Worm (Caenorhabditis elegans) whole organism, L4 larva: ENCODE results near the gene ndub-2.

Experiments
- F26F4.8 ChIP-seq: fragments of 200-800 bp; sonication (Bioruptor generic); conservative IDR thresholded peaks from 2 replicates; pipeline ENCODE4 v1.3.6; 2022; ENCODE audit warnings: missing genetic modification characterization, missing compliant biosample characterization
- F37D6.2 ChIP-seq: sonication (generic microtip); optimal IDR thresholded peaks from 2 replicates; lab custom pipeline; 2016; ENCODE audit warnings: mild to moderate bottlenecking, missing genetic modification characterization, missing compliant biosample characterization
- R02D3.7 ChIP-seq: fragments of 150-350 bp; sonication (generic microtip); optimal IDR thresholded peaks from 3 replicates; lab custom pipeline; 2014; ENCODE audit warnings: missing biosample characterization, missing genetic modification characterization
- T20F7.1 ChIP-seq: fragments of 200-800 bp; sonication (Bioruptor generic); optimal IDR thresholded peaks from 2 replicates; lab custom pipeline; 2018; ENCODE audit warnings: mild to moderate bottlenecking, missing genetic modification characterization, missing compliant biosample characterization
- Y48G9A.11 ChIP-seq: fragments of 200-800 bp; sonication (Bioruptor generic); IDR thresholded peaks from 2 replicates; pipeline ENCODE4 v1.3.6; 2022; ENCODE audit warnings: missing genetic modification reagents, missing genetic modification characterization, missing compliant biosample characterization
- Y75B8A.6 ChIP-seq: fragments of 200-800 bp; sonication (Bioruptor generic); IDR thresholded peaks from 2 replicates; pipeline ENCODE4 v1.3.6; 2022; ENCODE audit warnings: missing genetic modification reagents, missing genetic modification characterization, missing compliant biosample characterization
- ZK546.5 ChIP-seq, 2 experiments: sonication (generic microtip); optimal IDR thresholded peaks; 2 replicates each; lab custom pipeline; 2017; ENCODE audit warnings: missing biosample characterization in 2 of 2, missing genetic modification characterization in 2 of 2
- aha-1 ChIP-seq: fragments of 150-350 bp; peaks from one replicate; lab custom pipeline; 2014; ENCODE audit warnings: missing biosample characterization, missing genetic modification characterization
- ceh-44 ChIP-seq: fragments of 200-800 bp; sonication (Bioruptor generic); IDR thresholded peaks from 2 replicates; pipeline ENCODE4 v1.3.6; 2022; ENCODE audit warnings: missing genetic modification reagents, missing genetic modification characterization, missing compliant biosample characterization
- ces-1 ChIP-seq: fragments of 150-350 bp; sonication (generic microtip); optimal IDR thresholded peaks from 4 replicates; lab custom pipeline; 2014; ENCODE audit warnings: missing biosample characterization, missing genetic modification reagents, missing genetic modification characterization
- cey-2 ChIP-seq: sonication (generic microtip); optimal IDR thresholded peaks from 3 replicates; lab custom pipeline; 2017; ENCODE audit warnings: missing genetic modification characterization, mild to moderate bottlenecking, missing compliant biosample characterization, antibody characterized with exemption, borderline replicate concordance; ENCODE audit not compliant: insufficient read depth
- daf-12 ChIP-seq: fragments of 150-350 bp; optimal IDR thresholded peaks from 2 replicates; lab custom pipeline; 2014; ENCODE audit warnings: missing biosample characterization, missing genetic modification reagents, missing genetic modification characterization
- daf-16 ChIP-seq, 3 experiments: sonication (generic microtip); optimal IDR thresholded peaks; 2 replicates each; lab custom pipeline; 2016 to 2017; ENCODE audit warnings: missing genetic modification characterization in 3 of 3, missing genetic modification reagents in 3 of 3, mild to moderate bottlenecking in 2 of 3, missing compliant biosample characterization in 2 of 3, missing biosample characterization in 1 of 3, moderate library complexity in 1 of 3
- daf-19 ChIP-seq: fragments of 200-800 bp; sonication (Bioruptor generic); conservative IDR thresholded peaks from 2 replicates; pipeline ENCODE4 v1.3.6; 2022; ENCODE audit warnings: missing genetic modification characterization, missing compliant biosample characterization
- dmd-6 ChIP-seq: fragments of 200-800 bp; sonication (Bioruptor generic); IDR thresholded peaks from 2 replicates; pipeline ENCODE4 v1.3.6; 2022; ENCODE audit warnings: missing genetic modification reagents, missing genetic modification characterization, missing compliant biosample characterization
- duxl-1 ChIP-seq: sonication (generic microtip); optimal IDR thresholded peaks from 2 replicates; lab custom pipeline; 2016; ENCODE audit warnings: mild to moderate bottlenecking, missing genetic modification characterization, moderate library complexity, missing compliant biosample characterization; ENCODE audit not compliant: poor library complexity
- dve-1 ChIP-seq: sonication (generic microtip); optimal IDR thresholded peaks from 2 replicates; lab custom pipeline; 2017; ENCODE audit warnings: antibody characterized with exemption, mild to moderate bottlenecking, missing genetic modification characterization, missing compliant biosample characterization; ENCODE audit not compliant: insufficient read depth
- fkh-10 ChIP-seq: fragments of 150-350 bp; optimal IDR thresholded peaks from 2 replicates; lab custom pipeline; 2014; ENCODE audit warnings: missing biosample characterization, missing genetic modification reagents, missing genetic modification characterization
- fos-1 ChIP-seq: fragments of 150-350 bp; optimal IDR thresholded peaks from 2 replicates; lab custom pipeline; 2014; ENCODE audit warnings: missing biosample characterization, missing genetic modification characterization
- hif-1 ChIP-seq, 2 experiments: sonication (generic microtip); optimal IDR thresholded peaks; 2 replicates each; lab custom pipeline; 2016 to 2017; ENCODE audit warnings: missing compliant biosample characterization in 2 of 2, missing genetic modification characterization in 2 of 2, missing genetic modification reagents in 2 of 2, missing genotype in 2 of 2, mild to moderate bottlenecking in 1 of 2
- hlh-11 ChIP-seq: fragments of 200-800 bp; sonication (Bioruptor generic); optimal IDR thresholded peaks from 2 replicates; lab custom pipeline; 2018; ENCODE audit warnings: mild to moderate bottlenecking, missing genetic modification characterization, missing compliant biosample characterization
- hlh-30 ChIP-seq: sonication (generic microtip); optimal IDR thresholded peaks from 2 replicates; lab custom pipeline; 2017; ENCODE audit warnings: antibody characterized with exemption, mild to moderate bottlenecking, missing genetic modification characterization, missing compliant biosample characterization; ENCODE audit not compliant: insufficient read depth
- lin-15B ChIP-seq: fragments of 150-350 bp; sonication (generic microtip); optimal IDR thresholded peaks from 3 replicates; lab custom pipeline; 2014; ENCODE audit warnings: missing biosample characterization, missing genetic modification characterization
- lin-29 ChIP-seq: fragments of 200-800 bp; sonication (Bioruptor generic); IDR thresholded peaks from 2 replicates; pipeline ENCODE4 v1.3.6; 2022; ENCODE audit warnings: missing genetic modification reagents, missing genetic modification characterization, missing compliant biosample characterization
- lin-39 ChIP-seq: fragments of 150-350 bp; optimal IDR thresholded peaks from 2 replicates; lab custom pipeline; 2014; ENCODE audit warnings: missing biosample characterization, missing genetic modification reagents, missing genetic modification characterization
- lir-3 ChIP-seq: sonication (generic microtip); optimal IDR thresholded peaks from 2 replicates; lab custom pipeline; 2016; ENCODE audit warnings: mild to moderate bottlenecking, missing genetic modification characterization, missing compliant biosample characterization
- lsy-2 ChIP-seq, 2 experiments: fragments of 150-350 bp in 1 of 2; sonication (generic microtip) in 1 of 2; optimal IDR thresholded peaks; 2 replicates each; lab custom pipeline; 2014 to 2017; ENCODE audit warnings: missing biosample characterization in 2 of 2, missing genetic modification characterization in 2 of 2
- nhr-10 ChIP-seq: fragments of 150-350 bp; optimal IDR thresholded peaks from 2 replicates; lab custom pipeline; 2014; ENCODE audit warnings: missing biosample characterization, missing genetic modification characterization
- nhr-11 ChIP-seq: fragments of 150-350 bp; optimal IDR thresholded peaks from 2 replicates; lab custom pipeline; 2014; ENCODE audit warnings: missing biosample characterization, missing genetic modification characterization
- nhr-111 ChIP-seq: fragments of 200-800 bp; sonication (Bioruptor generic); optimal IDR thresholded peaks from 2 replicates; lab custom pipeline; 2018; ENCODE audit warnings: mild to moderate bottlenecking, missing genetic modification characterization, missing compliant biosample characterization
- nhr-28 ChIP-seq: fragments of 150-350 bp; optimal IDR thresholded peaks from 2 replicates; lab custom pipeline; 2014; ENCODE audit warnings: missing biosample characterization, missing genetic modification characterization
- nhr-41 ChIP-seq: fragments of 200-800 bp; sonication (Bioruptor generic); IDR thresholded peaks from 2 replicates; pipeline ENCODE4 v1.3.6; 2022; ENCODE audit warnings: missing genetic modification reagents, missing genetic modification characterization, missing compliant biosample characterization
- pha-4 ChIP-seq, 2 experiments: fragments of 150-350 bp in 1 of 2; fragments of 200-800 bp in 1 of 2; sonication (Bioruptor generic) in 1 of 2; IDR thresholded peaks in 1 of 2; optimal IDR thresholded peaks in 1 of 2; 2 replicates each; pipeline versions ENCODE4 v1.3.6 to Lab custom; 2014 to 2022; ENCODE audit warnings: missing genetic modification characterization in 2 of 2, missing genetic modification reagents in 2 of 2, missing biosample characterization in 1 of 2, missing compliant biosample characterization in 1 of 2
- set-16 ChIP-seq: fragments of 200-800 bp; sonication (Bioruptor generic); IDR thresholded peaks from 2 replicates; pipeline ENCODE4 v1.3.6; 2022; ENCODE audit warnings: missing genetic modification reagents, missing genetic modification characterization, missing compliant biosample characterization
- unc-130 ChIP-seq: sonication (generic microtip); optimal IDR thresholded peaks from 2 replicates; lab custom pipeline; 2016; ENCODE audit warnings: missing genetic modification reagents, missing genetic modification characterization, missing compliant biosample characterization
- unc-39 ChIP-seq: sonication (generic microtip); optimal IDR thresholded peaks from 2 replicates; lab custom pipeline; 2017; ENCODE audit warnings: missing biosample characterization, missing genetic modification characterization
- unc-62 ChIP-seq, 3 experiments: fragments of 150-350 bp in 1 of 3; sonication (generic microtip); optimal IDR thresholded peaks in 2 of 3; peaks in 1 of 3; 1 replicate in 1 of 3; 2 replicates in 2 of 3; lab custom pipeline; 2014 to 2017; ENCODE audit warnings: missing biosample characterization in 3 of 3, missing genetic modification characterization in 3 of 3, missing genetic modification reagents in 3 of 3, missing genotype in 1 of 3
- zag-1 ChIP-seq: fragments of 150-350 bp; optimal IDR thresholded peaks from 2 replicates; lab custom pipeline; 2014; ENCODE audit warnings: missing biosample characterization, missing genetic modification characterization
- zfp-2 ChIP-seq: sonication (generic microtip); optimal IDR thresholded peaks from 2 replicates; lab custom pipeline; 2016; ENCODE audit warnings: mild to moderate bottlenecking, missing genetic modification characterization, missing compliant biosample characterization
- zfp-3 ChIP-seq: fragments of 200-800 bp; sonication (Bioruptor generic); conservative IDR thresholded peaks from 2 replicates; pipeline ENCODE4 v1.3.6; 2022; ENCODE audit warnings: missing genetic modification reagents, missing genetic modification characterization, missing compliant biosample characterization
- ztf-11 ChIP-seq: fragments of 150-350 bp; optimal IDR thresholded peaks from 2 replicates; lab custom pipeline; 2014; ENCODE audit warnings: missing biosample characterization, missing genetic modification characterization

ndub-2 gene

DNA sequence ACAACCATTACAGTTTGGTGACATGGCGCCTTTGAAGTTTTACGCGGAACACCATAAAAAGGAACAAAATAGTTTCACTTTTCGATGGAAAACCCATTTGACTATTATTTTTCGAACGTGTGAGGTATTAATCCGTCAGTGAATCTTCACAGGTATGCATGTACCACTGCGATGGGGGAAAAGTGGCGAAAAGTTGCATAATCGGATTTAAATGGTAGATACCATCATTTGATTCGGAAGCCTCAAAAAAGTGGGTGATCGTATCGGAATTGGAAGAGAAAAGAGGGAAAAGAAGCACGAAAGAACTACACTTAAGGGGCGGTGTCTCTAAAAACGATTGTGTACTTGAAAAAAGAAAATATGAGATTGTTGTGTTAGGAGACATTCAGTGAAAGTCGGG is 42.5 kb upstream of the ndub-2 start (continued):
- TF ChIP-seq nhr-41 (GFP tag; lab: Robert Waterston, UW) (no peak), zfp-2 (tag; lab: Kevin White, UChicago) (no peak)

DNA sequence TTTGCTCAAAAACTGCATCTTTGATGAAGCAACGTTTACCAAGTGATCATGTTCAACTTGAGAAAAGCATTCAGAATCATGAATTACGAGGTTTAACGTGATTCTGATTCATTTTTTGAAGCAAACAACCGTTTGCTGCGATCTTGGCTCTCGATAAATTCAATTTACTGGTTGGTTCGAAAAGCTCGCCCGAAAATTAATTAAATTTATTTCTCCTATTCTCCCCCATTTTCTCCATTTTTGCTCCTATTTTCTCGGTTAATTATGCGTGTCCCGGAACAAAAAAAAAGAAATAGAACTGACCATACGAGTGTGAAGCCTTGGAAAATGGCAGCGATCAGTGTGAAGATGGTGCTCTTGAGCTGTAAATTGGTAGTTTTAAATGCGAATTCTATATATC is 39.3 kb upstream of the ndub-2 start:
- TF ChIP-seq Y75B8A.6 (GFP tag; lab: Robert Waterston, UW) (no peak), dve-1 (tag; lab: Kevin White, UChicago) (no peak), daf-12 (no peak)

- peak; percentile 22 for TF ChIP-seq hlh-11 (tag; lab: Kevin White, UChicago)
- TF ChIP-seq zag-1 (tag; lab: Kevin White, UChicago), result no peak
- TF ChIP-seq nhr-10 (tag; lab: Kevin White, UChicago), result no peak
- TF ChIP-seq lsy-2 (tag; optimal IDR thresholded peaks at IDR 0.05; lab: Kevin White, UChicago), result peak in 1 of 2 experiments; percentile 13
- no peak for TF ChIP-seq ZK546.5 (tag; optimal IDR thresholded peaks at IDR 0.05; lab: Kevin White, UChicago)
- TF ChIP-seq hlh-30 (tag; lab: Kevin White, UChicago), result peak; percentile 37
- no peak for TF ChIP-seq fos-1 (tag; lab: Kevin White, UChicago)
- TF ChIP-seq unc-39, result no peak
- TF ChIP-seq nhr-28 (tag; lab: Kevin White, UChicago), result peak; percentile 2
- TF ChIP-seq F26F4.8 (GFP tag; lab: Robert Waterston, UW), result no peak
- TF ChIP-seq lin-29, result no peak
- no peak for TF ChIP-seq hif-1 (tag; optimal IDR thresholded peaks at IDR 0.05; lab: Kevin White, UChicago)
- TF ChIP-seq lir-3 (tag; lab: Kevin White, UChicago), result no peak
- no peak for TF ChIP-seq daf-19 (GFP tag; lab: Robert Waterston, UW)
- peak in 1 of 2 experiments; percentile 32 for TF ChIP-seq daf-16 (GFP tag; optimal IDR thresholded peaks at IDR 0.05; lab: Kevin White, UChicago)
- no peak for TF ChIP-seq daf-16 (tag; optimal IDR thresholded peaks at IDR 0.05; lab: Kevin White, UChicago)
- no peak for TF ChIP-seq cey-2
- peak in 1 of 2 experiments; percentile 93 for TF ChIP-seq unc-62 (GFP tag; optimal IDR thresholded peaks at IDR 0.05 in 1 of 2; lab: Kevin White, UChicago)
- TF ChIP-seq unc-62 (tag; optimal IDR thresholded peaks at IDR 0.05; lab: Kevin White, UChicago), result no peak
- TF ChIP-seq zfp-3, result no peak
- peak; percentile 46 for TF ChIP-seq nhr-11 (tag; lab: Kevin White, UChicago)
- TF ChIP-seq lin-15B (tag; lab: Kevin White, UChicago), result no peak
- TF ChIP-seq aha-1 (tag; lab: Kevin White, UChicago), result peak; percentile 79
- TF ChIP-seq ztf-11, result no peak
- TF ChIP-seq dmd-6 (GFP tag; lab: Robert Waterston, UW), result no peak
- TF ChIP-seq pha-4 (GFP tag; IDR thresholded peaks at IDR 0.05; lab: Robert Waterston, UW), result no peak
- no peak for TF ChIP-seq pha-4 (tag; optimal IDR thresholded peaks at IDR 0.05; lab: Kevin White, UChicago)
- TF ChIP-seq F37D6.2 (tag; lab: Kevin White, UChicago), result no peak
- TF ChIP-seq unc-130 (GFP tag; lab: Kevin White, UChicago), result no peak
- TF ChIP-seq ceh-44, result no peak
- no peak for TF ChIP-seq set-16 (GFP tag; lab: Robert Waterston, UW)
- no peak for TF ChIP-seq fkh-10
Observed at ce11 chrII:8959081-8959480, 37.1 kb upstream of the ndub-2 start.

DNA sequence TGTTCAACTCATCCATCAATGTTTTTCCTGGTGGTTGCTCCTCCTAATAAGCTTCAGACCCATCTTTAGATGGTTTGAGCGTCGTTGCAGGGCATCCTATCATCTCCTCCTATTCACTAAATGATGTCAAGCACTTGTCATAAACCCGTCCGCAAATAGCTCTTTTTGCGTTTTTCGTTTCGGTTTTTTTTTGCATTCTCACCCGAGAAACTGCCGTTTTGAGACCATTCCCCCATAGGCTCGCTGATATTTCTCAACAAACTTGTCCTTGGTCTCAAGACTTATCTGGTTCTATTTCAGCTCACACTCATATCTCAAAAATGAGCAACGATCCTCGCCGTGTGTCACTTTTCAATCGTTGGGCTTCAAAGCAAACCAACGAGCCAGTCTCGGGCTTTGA is 35.8 kb upstream of the ndub-2 start, which contains the start of gene cal-2:
Gene cal-2, plus strand, starts transcription at position 301 of the 400 bp plus-strand sequence.
- no peak for TF ChIP-seq T20F7.1 (GFP tag; lab: Kevin White, UChicago)
- no peak for TF ChIP-seq nhr-111 (GFP tag; lab: Kevin White, UChicago)
- TF ChIP-seq duxl-1 (tag; lab: Kevin White, UChicago), result no peak
- no peak for TF ChIP-seq ces-1 (GFP tag; lab: Kevin White, UChicago)
- no peak for TF ChIP-seq ceh-44
- TF ChIP-seq Y48G9A.11, result no peak
- no peak for TF ChIP-seq R02D3.7 (tag; lab: Kevin White, UChicago)
- no peak for TF ChIP-seq lin-39
- no peak for TF ChIP-seq zag-1 (tag; lab: Kevin White, UChicago)
